Fruit fly (Drosophila melanogaster) whole organism, embryonic: Measurements from ENCODE around the gene neb.

Experiments
- Ada2b ChIP-seq: fragments of 200-800 bp; sonication (Bioruptor generic); IDR thresholded peaks from 2 replicates; pipeline ENCODE4 v1.3.6; 2022; ENCODE audit warnings: missing biosample characterization, missing genetic modification characterization
- Bgb ChIP-seq: fragments of 200-800 bp; sonication (Bioruptor generic); IDR thresholded peaks from 2 replicates; pipeline ENCODE4 v1.3.6; 2022; ENCODE audit warnings: missing biosample characterization, missing genetic modification characterization; ENCODE audit not compliant: partially characterized antibody
- CG10147 ChIP-seq: fragments of 200-800 bp; sonication (Bioruptor generic); optimal IDR thresholded peaks from 2 replicates; lab custom pipeline; 2019; ENCODE audit warnings: missing biosample characterization, mild to moderate bottlenecking, missing genetic modification characterization, moderate library complexity
- CG13287 ChIP-seq: fragments of 200-800 bp; sonication (Bioruptor generic); IDR thresholded peaks from 2 replicates; pipeline ENCODE4 v1.3.6; 2022; ENCODE audit warnings: missing biosample characterization, missing genetic modification characterization; ENCODE audit not compliant: partially characterized antibody
- CG13624 ChIP-seq: fragments of 200-800 bp; sonication (Bioruptor generic); optimal IDR thresholded peaks from 2 replicates; lab custom pipeline; 2016; ENCODE audit warnings: missing biosample characterization, missing genetic modification characterization
- CG14667 ChIP-seq: fragments of 200-800 bp; sonication (Bioruptor generic); IDR thresholded peaks from 2 replicates; pipeline ENCODE4 v1.3.6; 2022; ENCODE audit warnings: missing biosample characterization, missing genetic modification characterization
- CG14860 ChIP-seq: fragments of 200-800 bp; sonication (Bioruptor generic); IDR thresholded peaks from 3 replicates; pipeline ENCODE4 v1.3.6; 2022; ENCODE audit warnings: missing biosample characterization, missing genetic modification characterization; ENCODE audit not compliant: partially characterized antibody
- CG15269 ChIP-seq: fragments of 200-800 bp; sonication (Bioruptor generic); optimal IDR thresholded peaks from 2 replicates; lab custom pipeline; 2018; ENCODE audit warnings: missing biosample characterization, mild to moderate bottlenecking, missing genetic modification characterization, moderate library complexity
- CG1529 ChIP-seq: fragments of 200-800 bp; sonication (Bioruptor generic); optimal IDR thresholded peaks from 3 replicates; lab custom pipeline; 2018; ENCODE audit warnings: missing biosample characterization, missing genetic modification characterization
- CG17361 ChIP-seq: fragments of 200-800 bp; sonication (Bioruptor generic); IDR thresholded peaks from 3 replicates; pipeline ENCODE4 v1.3.6; 2022; ENCODE audit warnings: missing biosample characterization, missing genetic modification characterization
- CG17385 ChIP-seq: fragments of 200-800 bp; sonication (Bioruptor generic); optimal IDR thresholded peaks from 3 replicates; lab custom pipeline; 2018; ENCODE audit warnings: missing biosample characterization, mild to moderate bottlenecking, missing genetic modification characterization
- CG17802 ChIP-seq: fragments of 200-800 bp; sonication (Bioruptor generic); optimal IDR thresholded peaks from 2 replicates; lab custom pipeline; 2018; ENCODE audit warnings: missing biosample characterization, mild to moderate bottlenecking, missing genetic modification characterization, moderate library complexity
- CG33213 ChIP-seq: fragments of 200-800 bp; sonication (Bioruptor generic); optimal IDR thresholded peaks from 3 replicates; lab custom pipeline; 2016; ENCODE audit warnings: missing biosample characterization, missing genetic modification characterization
- CG34422 ChIP-seq: fragments of 200-800 bp; sonication (Bioruptor generic); IDR thresholded peaks from 3 replicates; pipeline ENCODE4 v1.3.6; 2022; ENCODE audit warnings: missing biosample characterization, missing genetic modification characterization
- CG42726 ChIP-seq: fragments of 200-800 bp; sonication (Bioruptor generic); IDR thresholded peaks from 2 replicates; pipeline ENCODE4 v1.3.6; 2022; ENCODE audit warnings: missing biosample characterization, missing genetic modification characterization; ENCODE audit not compliant: partially characterized antibody
- CG4328 ChIP-seq: fragments of 200-800 bp; sonication (Bioruptor generic); optimal IDR thresholded peaks from 3 replicates; lab custom pipeline; 2017; ENCODE audit warnings: missing biosample characterization, missing genetic modification reagents, missing genetic modification characterization
- CG4854 ChIP-seq: fragments of 200-800 bp; sonication (Bioruptor generic); optimal IDR thresholded peaks from 2 replicates; lab custom pipeline; 2016; ENCODE audit warnings: missing biosample characterization, missing genetic modification characterization, inconsistent platforms
- CG5953 ChIP-seq: fragments of 200-800 bp; sonication (Bioruptor generic); IDR thresholded peaks from 2 replicates; pipeline ENCODE4 v1.3.6; 2022; ENCODE audit warnings: missing biosample characterization, missing genetic modification characterization
- CG6689 ChIP-seq: fragments of 200-800 bp; sonication (Bioruptor generic); IDR thresholded peaks from 2 replicates; pipeline ENCODE4 v1.3.6; 2022; ENCODE audit warnings: missing biosample characterization, missing genetic modification characterization
- CG6791 ChIP-seq: fragments of 200-800 bp; sonication (Bioruptor generic); IDR thresholded peaks from 3 replicates; pipeline ENCODE4 v1.3.6; 2022; ENCODE audit warnings: missing biosample characterization, missing genetic modification characterization; ENCODE audit not compliant: partially characterized antibody
- CG8089 ChIP-seq: fragments of 200-800 bp; sonication (Bioruptor generic); optimal IDR thresholded peaks from 3 replicates; lab custom pipeline; 2016; ENCODE audit warnings: missing biosample characterization, missing genetic modification characterization
- CG8290 ChIP-seq, 3 experiments: fragments of 200-800 bp; sonication (Bioruptor generic); optimal IDR thresholded peaks; 2 replicates each; lab custom pipeline; 2016 to 2019; ENCODE audit warnings: missing biosample characterization in 3 of 3, missing genetic modification characterization in 3 of 3, mild to moderate bottlenecking in 2 of 3, moderate library complexity in 1 of 3
- CHES-1-like ChIP-seq: fragments of 200-800 bp; sonication (Bioruptor generic); optimal IDR thresholded peaks from 2 replicates; lab custom pipeline; 2016; ENCODE audit warnings: missing biosample characterization, missing genetic modification characterization
- Doc3 ChIP-seq: fragments of 200-800 bp; sonication (Bioruptor generic); IDR thresholded peaks from 3 replicates; pipeline ENCODE4 v1.3.6; 2022; ENCODE audit warnings: missing biosample characterization, missing genetic modification characterization; ENCODE audit not compliant: partially characterized antibody
- E2f2 ChIP-seq: fragments of 200-800 bp; sonication (Bioruptor generic); IDR thresholded peaks from 2 replicates; pipeline ENCODE4 v1.3.6; 2022; ENCODE audit warnings: missing biosample characterization, missing genetic modification characterization
- Eip74EF ChIP-seq, 2 experiments: fragments of 200-800 bp in 1 of 2; fragments of >200 bp in 1 of 2; sonication (Bioruptor generic) in 1 of 2; optimal IDR thresholded peaks; 2 replicates each; lab custom pipeline; 2017 to 2019; ENCODE audit warnings: missing biosample characterization in 2 of 2, missing genetic modification characterization in 2 of 2, mild to moderate bottlenecking in 1 of 2, moderate library complexity in 1 of 2
- Fer2 ChIP-seq: fragments of 200-800 bp; sonication (Bioruptor generic); optimal IDR thresholded peaks from 2 replicates; lab custom pipeline; 2018; ENCODE audit warnings: missing biosample characterization, mild to moderate bottlenecking, missing genetic modification characterization, moderate library complexity
- Hmr ChIP-seq: fragments of 200-800 bp; sonication (Bioruptor generic); optimal IDR thresholded peaks from 3 replicates; lab custom pipeline; 2017; ENCODE audit warnings: mild to moderate bottlenecking, missing biosample characterization, missing genetic modification reagents, missing genetic modification characterization
- Hr78 ChIP-seq, 2 experiments: fragments of 200-800 bp in 1 of 2; fragments of >200 bp in 1 of 2; sonication (Bioruptor generic) in 1 of 2; optimal IDR thresholded peaks; 2 replicates each; lab custom pipeline; 2017 to 2019; ENCODE audit warnings: missing biosample characterization in 2 of 2, missing genetic modification characterization in 2 of 2, mild to moderate bottlenecking in 1 of 2, moderate library complexity in 1 of 2
- Sin3A ChIP-seq: fragments of >200 bp; optimal IDR thresholded peaks from 2 replicates; lab custom pipeline; 2018
- Six4 ChIP-seq: fragments of 200-800 bp; sonication (Bioruptor generic); optimal IDR thresholded peaks from 2 replicates; lab custom pipeline; 2016; ENCODE audit warnings: missing biosample characterization, missing genetic modification characterization
- amos ChIP-seq: fragments of 200-800 bp; sonication (Bioruptor generic); IDR thresholded peaks from 2 replicates; pipeline ENCODE4 v1.3.6; 2022; ENCODE audit warnings: missing biosample characterization, missing genetic modification characterization; ENCODE audit not compliant: partially characterized antibody
- ap ChIP-seq: fragments of 200-800 bp; sonication (Bioruptor generic); IDR thresholded peaks from 2 replicates; pipeline ENCODE4 v1.3.6; 2022; ENCODE audit warnings: missing biosample characterization, missing genetic modification characterization
- cwo ChIP-seq: fragments of 200-800 bp; sonication (Bioruptor generic); optimal IDR thresholded peaks from 3 replicates; lab custom pipeline; 2017; ENCODE audit warnings: missing biosample characterization, missing genetic modification characterization, mild to moderate bottlenecking, moderate library complexity, missing genetic modification reagents
- da ChIP-seq: fragments of 200-800 bp; sonication (Bioruptor generic); optimal IDR thresholded peaks from 2 replicates; lab custom pipeline; 2016; ENCODE audit warnings: missing biosample characterization, missing genetic modification characterization
- esg ChIP-seq: fragments of 200-800 bp; sonication (Bioruptor generic); conservative IDR thresholded peaks from 2 replicates; pipeline ENCODE4 v1.3.6; 2022; ENCODE audit warnings: missing biosample characterization, missing genetic modification characterization
- fd96Cb ChIP-seq: fragments of 200-800 bp; sonication (Bioruptor generic); optimal IDR thresholded peaks from 2 replicates; lab custom pipeline; 2018; ENCODE audit warnings: missing biosample characterization, mild to moderate bottlenecking, missing genetic modification characterization, moderate library complexity
- gfzf ChIP-seq: fragments of 200-800 bp; sonication (Bioruptor generic); optimal IDR thresholded peaks from 2 replicates; lab custom pipeline; 2016; ENCODE audit warnings: missing biosample characterization, mild to moderate bottlenecking, missing genetic modification characterization, moderate library complexity
- ind ChIP-seq: fragments of 200-800 bp; sonication (Bioruptor generic); optimal IDR thresholded peaks from 3 replicates; lab custom pipeline; 2016; ENCODE audit warnings: missing biosample characterization, missing genetic modification characterization
- knrl ChIP-seq: fragments of 200-800 bp; sonication (Bioruptor generic); IDR thresholded peaks from 3 replicates; pipeline ENCODE4 v1.3.6; 2022; ENCODE audit warnings: missing biosample characterization, missing genetic modification characterization; ENCODE audit not compliant: partially characterized antibody
- maf-S ChIP-seq: fragments of 200-800 bp; sonication (Bioruptor generic); optimal IDR thresholded peaks from 2 replicates; lab custom pipeline; 2016; ENCODE audit warnings: missing biosample characterization, missing genetic modification characterization
- prd ChIP-seq, 3 experiments: fragments of >200 bp in 2 of 3; fragments of 200-800 bp in 1 of 3; sonication (Bioruptor generic) in 1 of 3; optimal IDR thresholded peaks in 2 of 3; IDR thresholded peaks in 1 of 3; 2 replicates in 2 of 3; 3 replicates in 1 of 3; pipeline versions ENCODE4 v1.3.6 to Lab custom; 2017 to 2022; ENCODE audit warnings: missing biosample characterization in 1 of 3, missing genetic modification characterization in 1 of 3
- pzg ChIP-seq: fragments of 200-800 bp; sonication (Bioruptor generic); optimal IDR thresholded peaks from 3 replicates; lab custom pipeline; 2018; ENCODE audit warnings: missing biosample characterization, mild to moderate bottlenecking, missing genetic modification characterization, moderate library complexity
- repo ChIP-seq: fragments of 200-800 bp; sonication (Bioruptor generic); optimal IDR thresholded peaks from 2 replicates; lab custom pipeline; 2016; ENCODE audit warnings: missing biosample characterization, missing genetic modification characterization
- shn ChIP-seq: fragments of 200-800 bp; sonication (Bioruptor generic); optimal IDR thresholded peaks from 3 replicates; lab custom pipeline; 2016; ENCODE audit warnings: missing biosample characterization, missing genetic modification characterization
- sug ChIP-seq: fragments of 200-800 bp; optimal IDR thresholded peaks from 2 replicates; lab custom pipeline; 2019; ENCODE audit warnings: missing biosample characterization, mild to moderate bottlenecking, missing genetic modification characterization, moderate library complexity
- unpg ChIP-seq: fragments of 200-800 bp; sonication (Bioruptor generic); optimal IDR thresholded peaks from 3 replicates; lab custom pipeline; 2018; ENCODE audit warnings: missing biosample characterization, mild to moderate bottlenecking, missing genetic modification characterization, moderate library complexity
- zen ChIP-seq: fragments of 200-800 bp; sonication (Bioruptor generic); optimal IDR thresholded peaks from 3 replicates; lab custom pipeline; 2018; ENCODE audit warnings: missing biosample characterization, mild to moderate bottlenecking, missing genetic modification characterization, moderate library complexity
- zfh1 ChIP-seq: fragments of 200-800 bp; sonication (Bioruptor generic); IDR thresholded peaks from 3 replicates; pipeline ENCODE4 v1.3.6; 2022; ENCODE audit warnings: missing biosample characterization, missing genetic modification characterization

neb gene

dm6 chr2L:20104526-20104925 lies 29.0 kb downstream of the neb start:
- TF ChIP-seq Hr78 (GFP tag; optimal IDR thresholded peaks at IDR 0.05; lab: Kevin White, UChicago) (no peak), CG6791 (GFP tag; lab: Robert Waterston, UW) (peak; percentile 68), ap (no peak), CG4854 (no peak), prd (optimal IDR thresholded peaks at IDR 0.05; lab: Kevin White, UChicago) (no peak), prd (GFP tag; IDR thresholded peaks at IDR 0.05; lab: Robert Waterston, UW) (no peak), CG6689 (GFP tag; lab: Robert Waterston, UW) (no peak), CG14860 (GFP tag; lab: Robert Waterston, UW) (0 out of 3 replicates have a peak, but pooled peaks have one; percentile 16), Hmr (GFP tag; lab: Kevin White, UChicago) (peak; percentile 53), Sin3A (no peak), CG42726 (GFP tag; lab: Robert Waterston, UW) (no peak), CG8290 (GFP tag; optimal IDR thresholded peaks at IDR 0.05; lab: Kevin White, UChicago) (peak; percentile 38), CG8290 (tag; optimal IDR thresholded peaks at IDR 0.05; lab: Kevin White, UChicago) (peak; percentile 2 to 50), repo (GFP tag; lab: Kevin White, UChicago) (no peak), da (no peak), sug (no peak), E2f2 (GFP tag; lab: Robert Waterston, UW) (peak; percentile 88), zfh1 (GFP tag; lab: Robert Waterston, UW) (no peak), Fer2 (tag; lab: Kevin White, UChicago) (no peak), gfzf (GFP tag; lab: Kevin White, UChicago) (peak; percentile 61), shn (GFP tag; lab: Kevin White, UChicago) (no peak), CG34422 (GFP tag; lab: Robert Waterston, UW) (no peak), zen (tag; lab: Kevin White, UChicago) (peak; percentile 23), CG4328 (GFP tag; lab: Kevin White, UChicago) (no peak), unpg (GFP tag; lab: Kevin White, UChicago) (no peak), CG17385 (GFP tag; lab: Kevin White, UChicago) (no peak), CG15269 (tag; lab: Kevin White, UChicago) (no peak), Doc3 (GFP tag; lab: Robert Waterston, UW) (no peak), ind (GFP tag; lab: Kevin White, UChicago) (no peak), CG10147 (GFP tag; lab: Kevin White, UChicago) (no peak), CG33213 (GFP tag; lab: Kevin White, UChicago) (peak; percentile 97), amos (peak; percentile 39; the same call in 1 of the 2 replicates), CG17802 (tag; lab: Kevin White, UChicago) (no peak), cwo (GFP tag; lab: Kevin White, UChicago) (no peak), Eip74EF (GFP tag; optimal IDR thresholded peaks at IDR 0.05; lab: Kevin White, UChicago) (no peak), CG1529 (GFP tag; lab: Kevin White, UChicago) (no peak), CG14667 (no peak), CG5953 (no peak), fd96Cb (tag; lab: Kevin White, UChicago) (no peak), knrl (GFP tag; lab: Robert Waterston, UW) (peak; percentile 30; the same call in 1 of the 3 replicates), CG17361 (GFP tag; lab: Robert Waterston, UW) (peak; percentile 66; the same call in 2 of the 3 replicates), CHES-1-like (no peak), Ada2b (GFP tag; lab: Robert Waterston, UW) (no peak), CG13287 (GFP tag; lab: Robert Waterston, UW) (peak; percentile 19; the same call in 1 of the 2 replicates), Six4 (GFP tag; lab: Kevin White, UChicago) (no peak), pzg (GFP tag; lab: Kevin White, UChicago) (peak; percentile 52), esg (GFP tag; lab: Robert Waterston, UW) (no peak), CG13624 (GFP tag; lab: Kevin White, UChicago) (no peak), maf-S (no peak), CG8089 (GFP tag; lab: Kevin White, UChicago) (no peak), Bgb (GFP tag; lab: Robert Waterston, UW) (no peak)
